Fruit fly (Drosophila melanogaster): ENCODE results near the gene c11.1.
A peak's percentile ranks its signal among the peaks of the same experiment; 100 is the strongest.

Gene c11.1

dm6 chrX:9243417-9243884 lies 39.5 kb downstream of the c11.1 start, which contains the start of the genes mxc and Larp7 (continued):
- TF ChIP-seq CG3847 (GFP tag; IDR thresholded peaks at IDR 0.05), result peak; percentile 85
- peak; percentile 64 for TF ChIP-seq Ets97D (GFP tag; optimal IDR thresholded peaks at IDR 0.05)
- TF ChIP-seq BtbVII (GFP tag; optimal IDR thresholded peaks at IDR 0.05), result no peak
- TF ChIP-seq CG15479 (GFP tag; optimal IDR thresholded peaks at IDR 0.05), result no peak
- TF ChIP-seq zen (tag; optimal IDR thresholded peaks at IDR 0.05), result peak; percentile 41
- TF ChIP-seq Six4 (GFP tag; optimal IDR thresholded peaks at IDR 0.05), result peak; percentile 42
- TF ChIP-seq cas (GFP tag; IDR thresholded peaks at IDR 0.05), result no peak
- no peak for TF ChIP-seq gem (tag; optimal IDR thresholded peaks at IDR 0.05)
- peak; percentile 68 for TF ChIP-seq trem (tag; optimal IDR thresholded peaks at IDR 0.05)
- TF ChIP-seq CG4424 (GFP tag; optimal IDR thresholded peaks at IDR 0.05), result peak; percentile 34
- peak; percentile 66 for TF ChIP-seq sisA (GFP tag; IDR thresholded peaks at IDR 0.05)
- peak; percentile 75 for TF ChIP-seq jumu (GFP tag; optimal IDR thresholded peaks at IDR 0.05)
- TF ChIP-seq ab (GFP tag; optimal IDR thresholded peaks at IDR 0.05), result no peak
- peak; percentile 30 for TF ChIP-seq kni (GFP tag; optimal IDR thresholded peaks at IDR 0.05)
- 0 out of 3 replicates have a peak, but pooled peaks have one; percentile 50 for TF ChIP-seq CG11560 (tag; IDR thresholded peaks at IDR 0.05)
- peak; percentile 65 for TF ChIP-seq pzg (GFP tag; optimal IDR thresholded peaks at IDR 0.05)
- TF ChIP-seq h (optimal IDR thresholded peaks at IDR 0.05), result no peak
- peak; percentile 93 for TF ChIP-seq Dll (GFP tag; IDR thresholded peaks at IDR 0.05; ENCODE audit: partially characterized antibody)
- TF ChIP-seq CG4820 (GFP tag; optimal IDR thresholded peaks at IDR 0.05), result peak; percentile 41
- 0 out of 2 replicates have a peak, but pooled peaks have one; percentile 32 for TF ChIP-seq CG4360 (GFP tag; IDR thresholded peaks at IDR 0.05)
- TF ChIP-seq CG17829 (tag; optimal IDR thresholded peaks at IDR 0.05), result peak; percentile 59
- TF ChIP-seq CG7786 (GFP tag; optimal IDR thresholded peaks at IDR 0.05), result peak; percentile 79
- no peak for TF ChIP-seq Stat92E (GFP tag; optimal IDR thresholded peaks at IDR 0.05)
- peak; percentile 13 for TF ChIP-seq ftz-f1 (GFP tag; optimal IDR thresholded peaks at IDR 0.05)
- peak; percentile 62; the same call in 1 of the 2 replicates for TF ChIP-seq tna (GFP tag; IDR thresholded peaks at IDR 0.05; ENCODE audit: partially characterized antibody)
- TF ChIP-seq Max (GFP tag; optimal IDR thresholded peaks at IDR 0.05), result peak; percentile 68
- TF ChIP-seq C15 (GFP tag; IDR thresholded peaks at IDR 0.05), result no peak
- TF ChIP-seq CG17802 (tag; optimal IDR thresholded peaks at IDR 0.05), result peak; percentile 16
- peak; percentile 93 for TF ChIP-seq Med (GFP tag)
- TF ChIP-seq p53 (GFP tag; optimal IDR thresholded peaks at IDR 0.05), result no peak
- TF ChIP-seq H15 (GFP tag; IDR thresholded peaks at IDR 0.05), result no peak
- no peak for TF ChIP-seq aop (GFP tag; IDR thresholded peaks at IDR 0.05)
- peak; percentile 32 for TF ChIP-seq CG3163 (GFP tag; optimal IDR thresholded peaks at IDR 0.05)
- TF ChIP-seq Dp (GFP tag; optimal IDR thresholded peaks at IDR 0.05), result peak; percentile 68
- peak; percentile 53 for TF ChIP-seq maf-S (GFP tag; optimal IDR thresholded peaks at IDR 0.05)
- peak; percentile 63 for TF ChIP-seq shn (GFP tag; optimal IDR thresholded peaks at IDR 0.05)
- peak; percentile 55; the same call in 1 of the 2 replicates for TF ChIP-seq Ptx1 (GFP tag; IDR thresholded peaks at IDR 0.05)
- peak; percentile 98 for TF ChIP-seq Sin3A (optimal IDR thresholded peaks at IDR 0.05)
- TF ChIP-seq pnt (GFP tag; optimal IDR thresholded peaks at IDR 0.05), result peak; percentile 67
- TF ChIP-seq fd102C (GFP tag; optimal IDR thresholded peaks at IDR 0.05), result peak; percentile 6
- TF ChIP-seq Bteb2 (GFP tag; optimal IDR thresholded peaks at IDR 0.05), result peak; percentile 53
- TF ChIP-seq pan (optimal IDR thresholded peaks at IDR 0.05), result no peak
- peak in 1 of 2 experiments; percentile 38 for TF ChIP-seq pan (GFP tag; optimal IDR thresholded peaks at IDR 0.05 in 1 of 2, IDR thresholded peaks at IDR 0.05 in 1 of 2)
- TF ChIP-seq Lhr (GFP tag; optimal IDR thresholded peaks at IDR 0.05), result peak; percentile 25
- TF ChIP-seq chinmo (GFP tag; IDR thresholded peaks at IDR 0.05; ENCODE audit: partially characterized antibody), result peak; percentile 79; the same call in 2 of the 4 replicates
- TF ChIP-seq CG12942 (GFP tag; optimal IDR thresholded peaks at IDR 0.05), result peak; percentile 25
- TF ChIP-seq HmgZ (tag; optimal IDR thresholded peaks at IDR 0.05), result peak; percentile 77
- TF ChIP-seq onecut (GFP tag; IDR thresholded peaks at IDR 0.05), result no peak
- TF ChIP-seq lola (GFP tag; optimal IDR thresholded peaks at IDR 0.05), result peak in 1 of 3 experiments; percentile 53
- TF ChIP-seq CG13287 (GFP tag; IDR thresholded peaks at IDR 0.05; ENCODE audit: partially characterized antibody), result peak; percentile 85
- peak; percentile 91 for TF ChIP-seq knrl (GFP tag; IDR thresholded peaks at IDR 0.05; ENCODE audit: partially characterized antibody)

Data from whole organism, embryonic.